Fruit fly (Drosophila melanogaster) whole organism, wandering third instar larva: ENCODE results near the gene CG8420.

Source experiments
- Hnf4 ChIP-seq: fragments of 200-800 bp; sonication (Bioruptor generic); optimal IDR thresholded peaks from 2 replicates; lab custom pipeline; 2016; ENCODE audit warnings: missing biosample characterization, mild to moderate bottlenecking, missing genetic modification characterization
- N ChIP-seq: fragments of >200 bp; optimal IDR thresholded peaks from 2 replicates; lab custom pipeline; 2018; ENCODE audit warnings: missing biosample characterization, missing external identifiers, missing genetic modification characterization
- OdsH ChIP-seq: fragments of 200-800 bp; sonication (Bioruptor generic); optimal IDR thresholded peaks from 2 replicates; lab custom pipeline; 2016; ENCODE audit warnings: missing biosample characterization, mild to moderate bottlenecking, missing genetic modification characterization
- Rel ChIP-seq, 2 experiments: fragments of 200-800 bp; sonication (Bioruptor generic) in 1 of 2; optimal IDR thresholded peaks; 2 replicates in 1 of 2; 3 replicates in 1 of 2; lab custom pipeline; 2016 to 2019; ENCODE audit warnings: mild to moderate bottlenecking in 2 of 2, missing biosample characterization in 2 of 2, missing genetic modification characterization in 2 of 2, moderate library complexity in 1 of 2
- dl ChIP-seq, 2 experiments: fragments of 175-275, 200-275 bp in 1 of 2; fragments of 200-275 bp in 1 of 2; sonication (Bioruptor generic); optimal IDR thresholded peaks; lab custom pipeline; 2018; ENCODE audit warnings: mild to moderate bottlenecking in 2 of 2, missing biosample characterization in 2 of 2, missing genetic modification characterization in 2 of 2, moderate library complexity in 2 of 2; ENCODE audit not compliant: partially characterized antibody in 2 of 2, insufficient read depth in 1 of 2
- dsf ChIP-seq: sonication (Bioruptor generic); optimal IDR thresholded peaks from 2 replicates; lab custom pipeline; 2016; ENCODE audit warnings: missing biosample characterization, missing genetic modification characterization, borderline replicate concordance
- ey ChIP-seq: fragments of 200-800 bp; sonication (Bioruptor generic); optimal IDR thresholded peaks from 2 replicates; lab custom pipeline; 2016; ENCODE audit warnings: missing biosample characterization, missing genetic modification characterization
- fru ChIP-seq: fragments of 200-800 bp; sonication (Bioruptor generic); optimal IDR thresholded peaks from 3 replicates; lab custom pipeline; 2016; ENCODE audit warnings: missing biosample characterization, mild to moderate bottlenecking, missing genetic modification characterization
- lola ChIP-seq: fragments of >200 bp; optimal IDR thresholded peaks from 2 replicates; lab custom pipeline; 2017; ENCODE audit warnings: missing biosample characterization, missing genetic modification characterization
- pan ChIP-seq: fragments of >200 bp; optimal IDR thresholded peaks from 2 replicates; lab custom pipeline; 2017
- psq ChIP-seq: fragments of 200-800 bp; sonication (Bioruptor generic); optimal IDR thresholded peaks from 3 replicates; lab custom pipeline; 2017; ENCODE audit warnings: missing biosample characterization, mild to moderate bottlenecking, missing genetic modification characterization, moderate library complexity
- sage ChIP-seq: fragments of 200-800 bp; sonication (Bioruptor generic); optimal IDR thresholded peaks from 2 replicates; lab custom pipeline; 2016; ENCODE audit warnings: missing biosample characterization, mild to moderate bottlenecking, missing genetic modification characterization
- usp ChIP-seq: fragments of >200 bp; optimal IDR thresholded peaks from 2 replicates; lab custom pipeline; 2017; ENCODE audit warnings: missing biosample characterization, missing genetic modification characterization
- woc ChIP-seq: sonication (Bioruptor generic); optimal IDR thresholded peaks from 2 replicates; lab custom pipeline; 2016; ENCODE audit warnings: missing biosample characterization, mild to moderate bottlenecking, missing genetic modification characterization

- TF ChIP-seq fru, result no peak
- no peak for TF ChIP-seq pan (lab: Kevin White, UChicago)
- no peak for TF ChIP-seq OdsH
- TF ChIP-seq psq (GFP tag; lab: Kevin White, UChicago), result no peak
- TF ChIP-seq lola, result no peak
- TF ChIP-seq usp (GFP tag; lab: Kevin White, UChicago), result no peak
- TF ChIP-seq N (GFP tag; lab: Kevin White, UChicago), result no peak
- no peak for TF ChIP-seq sage (GFP tag; lab: Kevin White, UChicago)
- TF ChIP-seq ey (GFP tag; lab: Kevin White, UChicago), result no peak
- no peak for TF ChIP-seq woc (GFP tag; lab: Kevin White, UChicago)
- TF ChIP-seq dsf, result no peak
- no peak for TF ChIP-seq Rel (GFP tag; optimal IDR thresholded peaks at IDR 0.05; lab: Kevin White, UChicago)
- no peak for TF ChIP-seq Rel (tag; optimal IDR thresholded peaks at IDR 0.05; lab: Kevin White, UChicago)
- no peak for TF ChIP-seq Hnf4
- no peak for TF ChIP-seq dl (GFP tag; optimal IDR thresholded peaks at IDR 0.05; lab: Kevin White, UChicago; ENCODE audit: insufficient read depth in 1 of 2, partially characterized antibody in 2 of 2)
Measured at dm6 chr3R:9246366-9246765, at the start of gene CG8420.
